Worm (Caenorhabditis elegans) whole organism, L1 larva: ENCODE results near the gene C03A3.2.

Experiments used
- alr-1 ChIP-seq: fragments of 200-800 bp; sonication (Bioruptor generic); optimal IDR thresholded peaks from 2 replicates; lab custom pipeline; 2018; ENCODE audit warnings: borderline replicate concordance, mild to moderate bottlenecking, missing genetic modification characterization, missing compliant biosample characterization
- blmp-1 ChIP-seq: fragments of 150-350 bp; optimal IDR thresholded peaks from 2 replicates; lab custom pipeline; 2014; ENCODE audit warnings: missing biosample characterization, missing genetic modification characterization
- ceh-82 ChIP-seq, 3 experiments: fragments of 150-350 bp in 1 of 3; sonication (generic microtip) in 2 of 3; optimal IDR thresholded peaks; 2 replicates each; lab custom pipeline; 2014 to 2017; ENCODE audit warnings: missing biosample characterization in 3 of 3, missing genetic modification characterization in 3 of 3
- fkh-10 ChIP-seq: sonication (generic microtip); optimal IDR thresholded peaks from 2 replicates; lab custom pipeline; 2017; ENCODE audit warnings: missing biosample characterization, missing genetic modification reagents, missing genetic modification characterization
- grh-1 ChIP-seq: fragments of 200-800 bp; sonication (Bioruptor generic); IDR thresholded peaks from 2 replicates; pipeline ENCODE4 v1.3.6; 2022; ENCODE audit warnings: missing genetic modification reagents, missing genetic modification characterization, missing compliant biosample characterization
- irx-1 ChIP-seq: sonication (generic microtip); optimal IDR thresholded peaks from 2 replicates; lab custom pipeline; 2016; ENCODE audit warnings: missing genetic modification characterization, missing compliant biosample characterization
- nhr-12 ChIP-seq: sonication (generic microtip); optimal IDR thresholded peaks from 2 replicates; lab custom pipeline; 2017; ENCODE audit warnings: missing biosample characterization, missing genetic modification characterization
- nhr-90 ChIP-seq: sonication (generic microtip); optimal IDR thresholded peaks from 2 replicates; lab custom pipeline; 2016; ENCODE audit warnings: mild to moderate bottlenecking, missing genetic modification characterization, missing compliant biosample characterization; ENCODE audit not compliant: poor library complexity
- snpc-4 ChIP-seq: fragments of 150-350 bp; optimal IDR thresholded peaks from 2 replicates; lab custom pipeline; 2014; ENCODE audit warnings: missing biosample characterization, missing genetic modification characterization
- zag-1 ChIP-seq: fragments of 150-350 bp; optimal IDR thresholded peaks from 2 replicates; lab custom pipeline; 2014; ENCODE audit warnings: missing biosample characterization, missing genetic modification characterization
- zip-4 ChIP-seq: fragments of 200-800 bp; sonication (Bioruptor generic); optimal IDR thresholded peaks from 2 replicates; lab custom pipeline; 2018; ENCODE audit warnings: mild to moderate bottlenecking, missing genetic modification characterization, moderate library complexity, missing compliant biosample characterization

DNA sequence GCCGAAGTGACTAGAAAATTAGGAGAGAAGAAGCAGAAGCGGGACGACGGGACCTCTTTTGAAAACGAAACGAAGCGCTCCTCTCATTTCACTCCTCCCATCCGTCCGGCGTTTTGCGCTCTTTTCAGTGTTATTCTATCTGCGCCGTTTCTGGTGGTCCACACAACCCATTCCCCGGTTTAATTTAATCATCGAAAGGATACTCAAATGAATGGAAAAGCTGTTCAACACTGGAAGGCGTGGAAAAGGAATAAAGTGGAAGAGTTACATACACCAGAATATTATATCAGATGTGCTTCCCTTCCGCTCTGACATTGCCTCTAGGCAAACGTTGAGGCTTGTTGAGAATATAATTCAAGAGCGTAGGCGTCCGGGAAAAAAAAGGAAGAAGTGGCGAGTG lies 17.6 kb upstream of the C03A3.2 start:
- TF ChIP-seq blmp-1 (tag; lab: Kevin White, UChicago): no peak
- TF ChIP-seq fkh-10 (GFP tag; lab: Kevin White, UChicago): no peak
- no peak for TF ChIP-seq irx-1
- no peak for TF ChIP-seq nhr-90 (tag; lab: Kevin White, UChicago)
- TF ChIP-seq zip-4 (GFP tag; lab: Kevin White, UChicago): no peak
- no peak for TF ChIP-seq grh-1 (GFP tag; lab: Robert Waterston, UW)
- TF ChIP-seq nhr-12: no peak
- TF ChIP-seq alr-1 (tag; lab: Kevin White, UChicago): no peak
- TF ChIP-seq zag-1 (tag; lab: Kevin White, UChicago): no peak
- TF ChIP-seq ceh-82 (tag; optimal IDR thresholded peaks at IDR 0.05; lab: Kevin White, UChicago): no peak
- no peak for TF ChIP-seq snpc-4 (tag; lab: Kevin White, UChicago)
